Worm (Caenorhabditis elegans) whole organism, young adult: ENCODE measurements around the gene idpa-3.

Experiments
- B0035.1 ChIP-seq: sonication (generic microtip); optimal IDR thresholded peaks from 2 replicates; lab custom pipeline; 2016; ENCODE audit warnings: missing genetic modification characterization, mild to moderate bottlenecking, missing compliant biosample characterization, missing genotype, missing genetic modification reagents
- B0261.1 ChIP-seq: sonication (generic microtip); optimal IDR thresholded peaks from 2 replicates; lab custom pipeline; 2016; ENCODE audit warnings: mild to moderate bottlenecking, missing genetic modification characterization, moderate library complexity, missing compliant biosample characterization
- C17E4.6 ChIP-seq: fragments of 200-800 bp; sonication (Bioruptor generic); IDR thresholded peaks from 2 replicates; pipeline ENCODE4 v1.3.6; 2022; ENCODE audit warnings: missing genetic modification reagents, missing genetic modification characterization, missing compliant biosample characterization
- F10E7.11 ChIP-seq: sonication (generic microtip); optimal IDR thresholded peaks from 2 replicates; lab custom pipeline; 2017; ENCODE audit warnings: mild to moderate bottlenecking, missing genetic modification characterization, moderate library complexity, missing compliant biosample characterization
- F49E8.2 ChIP-seq: sonication (generic microtip); optimal IDR thresholded peaks from 3 replicates; lab custom pipeline; 2017; ENCODE audit warnings: missing genetic modification characterization, mild to moderate bottlenecking, missing compliant biosample characterization, antibody characterized with exemption, moderate library complexity; ENCODE audit not compliant: insufficient read depth
- F52B5.7 ChIP-seq: sonication (generic microtip); optimal IDR thresholded peaks from 2 replicates; lab custom pipeline; 2016; ENCODE audit warnings: mild to moderate bottlenecking, missing genetic modification characterization, missing compliant biosample characterization
- K12H6.12 ChIP-seq: fragments of 200-800 bp; sonication (Bioruptor generic); optimal IDR thresholded peaks from 2 replicates; lab custom pipeline; 2018; ENCODE audit warnings: mild to moderate bottlenecking, missing genetic modification characterization, missing compliant biosample characterization
- T26A5.8 ChIP-seq: sonication (generic microtip); optimal IDR thresholded peaks from 2 replicates; lab custom pipeline; 2016; ENCODE audit warnings: missing genetic modification characterization, missing compliant biosample characterization
- ama-1 ChIP-seq, 3 experiments: fragments of 150-350 bp in 1 of 3; sonication (generic microtip) in 2 of 3; optimal IDR thresholded peaks; 2 replicates each; lab custom pipeline; 2014 to 2018; ENCODE audit warnings: missing biosample characterization in 2 of 3, missing genetic modification characterization in 2 of 3, missing genetic modification reagents in 2 of 3
- atf-7 ChIP-seq: sonication (generic microtip); optimal IDR thresholded peaks from 2 replicates; lab custom pipeline; 2017; ENCODE audit warnings: mild to moderate bottlenecking, missing genetic modification characterization, missing compliant biosample characterization
- chd-7 ChIP-seq: sonication (generic microtip); optimal IDR thresholded peaks from 2 replicates; lab custom pipeline; 2016; ENCODE audit warnings: mild to moderate bottlenecking, missing genetic modification characterization, moderate library complexity, missing compliant biosample characterization
- dox-1 ChIP-seq: fragments of 200-800 bp; sonication (Bioruptor generic); IDR thresholded peaks from 2 replicates; pipeline ENCODE4 v1.3.6; 2022; ENCODE audit warnings: missing genetic modification reagents, missing genetic modification characterization, missing compliant biosample characterization
- dpff-1 ChIP-seq: sonication (generic microtip); optimal IDR thresholded peaks from 2 replicates; lab custom pipeline; 2017; ENCODE audit warnings: mild to moderate bottlenecking, missing genetic modification characterization, missing compliant biosample characterization
- egrh-3 ChIP-seq: fragments of 200-800 bp; sonication (Bioruptor generic); IDR thresholded peaks from 2 replicates; pipeline ENCODE4 v1.3.6; 2022; ENCODE audit warnings: missing genetic modification reagents, missing genetic modification characterization, missing compliant biosample characterization
- ets-4 ChIP-seq: fragments of 200-800 bp; sonication (Bioruptor generic); optimal IDR thresholded peaks from 2 replicates; lab custom pipeline; 2018; ENCODE audit warnings: mild to moderate bottlenecking, missing genetic modification characterization, missing compliant biosample characterization
- fkh-3 ChIP-seq: sonication (generic microtip); optimal IDR thresholded peaks from 2 replicates; lab custom pipeline; 2016; ENCODE audit warnings: mild to moderate bottlenecking, missing genetic modification characterization, missing compliant biosample characterization
- hlh-12 ChIP-seq: sonication (generic microtip); optimal IDR thresholded peaks from 2 replicates; lab custom pipeline; 2016; ENCODE audit warnings: missing genetic modification characterization, missing compliant biosample characterization
- hlh-26 ChIP-seq: fragments of 200-800 bp; sonication (Bioruptor generic); conservative IDR thresholded peaks from 2 replicates; pipeline ENCODE4 v1.3.6; 2022; ENCODE audit warnings: missing genetic modification reagents, missing genetic modification characterization, missing compliant biosample characterization
- hmg-20 ChIP-seq: fragments of 200-800 bp; sonication (Bioruptor generic); IDR thresholded peaks from 2 replicates; pipeline ENCODE4 v1.3.6; 2022; ENCODE audit warnings: missing genetic modification reagents, missing genetic modification characterization, missing compliant biosample characterization
- let-607 ChIP-seq, 2 experiments: fragments of 200-800 bp in 1 of 2; sonication (Bioruptor generic) in 1 of 2; sonication (generic microtip) in 1 of 2; optimal IDR thresholded peaks; 2 replicates each; lab custom pipeline; 2016 to 2018; ENCODE audit warnings: mild to moderate bottlenecking in 2 of 2, missing compliant biosample characterization in 2 of 2, missing genetic modification characterization in 2 of 2, moderate library complexity in 2 of 2, missing genotype in 1 of 2
- madf-10 ChIP-seq: sonication (generic microtip); optimal IDR thresholded peaks from 2 replicates; lab custom pipeline; 2016; ENCODE audit warnings: mild to moderate bottlenecking, missing genetic modification characterization, missing compliant biosample characterization
- madf-6 ChIP-seq: fragments of 200-800 bp; sonication (Bioruptor generic); IDR thresholded peaks from 2 replicates; pipeline ENCODE4 v1.3.6; 2022; ENCODE audit warnings: missing genetic modification reagents, missing genetic modification characterization, missing compliant biosample characterization
- madf-8 ChIP-seq: fragments of 200-800 bp; sonication (Bioruptor generic); conservative IDR thresholded peaks from 2 replicates; pipeline ENCODE4 v1.3.6; 2022; ENCODE audit warnings: missing genetic modification reagents, missing genetic modification characterization, missing compliant biosample characterization
- nhr-179 ChIP-seq: sonication (generic microtip); optimal IDR thresholded peaks from 2 replicates; lab custom pipeline; 2016; ENCODE audit warnings: mild to moderate bottlenecking, missing genetic modification characterization, missing compliant biosample characterization
- nhr-90 ChIP-seq: sonication (generic microtip); optimal IDR thresholded peaks from 2 replicates; lab custom pipeline; 2016; ENCODE audit warnings: missing genotype, mild to moderate bottlenecking, missing genetic modification characterization, missing compliant biosample characterization
- pha-4 ChIP-seq: fragments of 150-350 bp; sonication (generic microtip); optimal IDR thresholded peaks from 2 replicates; lab custom pipeline; 2014; ENCODE audit warnings: missing biosample characterization, missing genetic modification reagents, missing genetic modification characterization
- snpc-1.1 ChIP-seq: sonication (generic microtip); optimal IDR thresholded peaks from 2 replicates; lab custom pipeline; 2017; ENCODE audit warnings: missing genetic modification characterization, mild to moderate bottlenecking, missing compliant biosample characterization, antibody characterized with exemption, moderate library complexity, missing genotype, missing genetic modification reagents; ENCODE audit not compliant: insufficient read depth
- snpc-4 ChIP-seq, 5 experiments: fragments of 150-350 bp in 1 of 5; sonication (generic microtip) in 4 of 5; optimal IDR thresholded peaks; 2 replicates each; lab custom pipeline; 2014 to 2018; ENCODE audit warnings: missing genetic modification characterization in 5 of 5, missing biosample characterization in 3 of 5, antibody characterized with exemption in 2 of 5, mild to moderate bottlenecking in 2 of 5, missing compliant biosample characterization in 2 of 5, missing genotype in 2 of 5, moderate library complexity in 2 of 5, missing genetic modification reagents in 1 of 5
- unc-130 ChIP-seq: sonication (generic microtip); optimal IDR thresholded peaks from 2 replicates; lab custom pipeline; 2016; ENCODE audit warnings: missing genetic modification reagents, missing genetic modification characterization, missing compliant biosample characterization
- xnd-1 ChIP-seq: sonication (generic microtip); optimal IDR thresholded peaks from 2 replicates; lab custom pipeline; 2016; ENCODE audit warnings: missing genotype, missing genetic modification reagents, missing genetic modification characterization, missing compliant biosample characterization
- ztf-18 ChIP-seq: sonication (generic microtip); optimal IDR thresholded peaks from 2 replicates; lab custom pipeline; 2016; ENCODE audit warnings: missing genotype, mild to moderate bottlenecking, missing genetic modification characterization, missing compliant biosample characterization
- ztf-3 ChIP-seq: fragments of 200-800 bp; sonication (Bioruptor generic); optimal IDR thresholded peaks from 2 replicates; lab custom pipeline; 2018; ENCODE audit warnings: mild to moderate bottlenecking, missing genetic modification characterization, missing compliant biosample characterization

The idpa-3 gene

DNA sequence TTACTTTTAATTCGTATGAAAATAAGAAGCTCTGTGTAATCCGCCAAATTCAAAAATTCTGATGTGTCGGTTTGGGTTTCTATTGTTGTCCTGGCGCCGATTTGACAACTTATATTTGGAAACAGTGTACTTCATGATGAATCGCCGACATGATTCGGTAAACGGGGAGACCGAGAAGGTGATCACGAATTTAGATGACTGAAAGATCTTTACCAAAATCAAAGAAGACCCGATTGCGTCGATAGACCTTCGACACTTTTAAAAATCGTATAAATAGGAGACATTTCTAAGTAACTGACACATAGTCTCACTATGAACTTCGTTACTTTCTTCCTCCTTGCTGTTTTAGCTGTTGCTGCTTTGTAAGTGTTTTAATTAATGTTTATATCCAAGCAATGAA is 33.8 kb upstream of the idpa-3 start, which contains the start of gene fip-5:
TSS of gene fip-5 (plus strand) at position 312 of the 400 bp plus-strand sequence.
- TF ChIP-seq ztf-18 (no peak), nhr-179 (tag; lab: Kevin White, UChicago) (no peak), snpc-4 (GFP tag; optimal IDR thresholded peaks at IDR 0.05; lab: Kevin White, UChicago) (no peak), snpc-4 (tag; optimal IDR thresholded peaks at IDR 0.05; lab: Kevin White, UChicago) (no peak), pha-4 (tag; lab: Kevin White, UChicago) (no peak), F10E7.11 (tag; lab: Kevin White, UChicago) (no peak), dox-1 (GFP tag; lab: Robert Waterston, UW) (no peak), hlh-12 (tag; lab: Kevin White, UChicago) (no peak), madf-6 (GFP tag; lab: Robert Waterston, UW) (no peak), ama-1 (optimal IDR thresholded peaks at IDR 0.05; lab: Kevin White, UChicago) (no peak), ama-1 (GFP tag; optimal IDR thresholded peaks at IDR 0.05; lab: Kevin White, UChicago) (no peak), let-607 (tag; optimal IDR thresholded peaks at IDR 0.05; lab: Kevin White, UChicago) (no peak), nhr-90 (tag; lab: Kevin White, UChicago) (no peak), snpc-1.1 (tag; lab: Kevin White, UChicago) (no peak)

- TF ChIP-seq chd-7 (tag; lab: Kevin White, UChicago) (peak; percentile 22), ama-1 (optimal IDR thresholded peaks at IDR 0.05; lab: Kevin White, UChicago) (no peak), ama-1 (GFP tag; optimal IDR thresholded peaks at IDR 0.05; lab: Kevin White, UChicago) (no peak)
Measured at ce11 chrX:10304178-10304577, 32.1 kb upstream of the idpa-3 start, which contains the start of gene fipr-21. fipr-21 (plus strand) TSS chrX:10304529.

DNA sequence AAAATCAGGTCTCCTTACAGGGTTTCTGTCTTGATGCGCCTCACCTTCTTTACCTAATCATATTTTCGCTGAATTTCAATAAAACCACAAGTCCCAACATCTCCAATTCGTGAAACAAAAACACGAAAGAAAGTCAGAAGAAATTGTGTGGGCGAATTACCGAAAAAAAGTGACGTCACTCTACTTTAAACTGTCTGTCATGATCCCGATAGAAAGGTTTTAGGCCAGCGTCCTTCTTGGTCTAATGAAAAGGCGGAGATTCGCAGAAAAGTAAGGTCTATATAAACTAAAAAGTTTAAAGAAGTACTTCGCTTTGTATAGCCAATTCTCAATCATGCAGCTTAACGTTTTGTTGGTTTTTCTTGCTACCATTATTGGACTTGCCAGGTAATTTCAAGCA is 29.9 kb upstream of the idpa-3 start, which contains the start of gene cnc-8:
TSS of gene cnc-8 (plus strand) at position 307 of the 400 bp plus-strand sequence.
- TF ChIP-seq nhr-179 (tag; lab: Kevin White, UChicago), result no peak
- no peak for TF ChIP-seq T26A5.8 (tag; lab: Kevin White, UChicago)
- no peak for TF ChIP-seq B0035.1 (tag; lab: Kevin White, UChicago)
- TF ChIP-seq F52B5.7, result no peak
- no peak for TF ChIP-seq hlh-26 (GFP tag; lab: Robert Waterston, UW)
- TF ChIP-seq ztf-3 (GFP tag; lab: Kevin White, UChicago), result no peak
- TF ChIP-seq atf-7 (tag; lab: Kevin White, UChicago), result peak; percentile 70

ce11 chrX:10306923-10307322 is 29.3 kb upstream of the idpa-3 start:
- TF ChIP-seq C17E4.6 (GFP tag; lab: Robert Waterston, UW), result no peak
- TF ChIP-seq xnd-1, result no peak
- TF ChIP-seq F49E8.2 (tag; lab: Kevin White, UChicago), result no peak
- TF ChIP-seq unc-130, result no peak
- TF ChIP-seq ets-4 (GFP tag; lab: Kevin White, UChicago), result no peak
- no peak for TF ChIP-seq B0261.1 (tag; lab: Kevin White, UChicago)
- TF ChIP-seq madf-8 (GFP tag; lab: Robert Waterston, UW), result no peak
- no peak for TF ChIP-seq dpff-1 (tag; lab: Kevin White, UChicago)
- no peak for TF ChIP-seq F10E7.11 (tag; lab: Kevin White, UChicago)
- TF ChIP-seq hmg-20, result no peak
- no peak for TF ChIP-seq madf-10
- no peak for TF ChIP-seq fkh-3 (tag; lab: Kevin White, UChicago)
- TF ChIP-seq K12H6.12, result no peak
- TF ChIP-seq egrh-3, result no peak
- TF ChIP-seq, all 124 proteins: peak for 0
